Fruit fly (Drosophila melanogaster) whole organism, embryonic: Measurements from ENCODE around the gene CG7694.

ENCODE experiments used
- Ada2b ChIP-seq: fragments of 200-800 bp; sonication (Bioruptor generic); IDR thresholded peaks from 2 replicates; pipeline ENCODE4 v1.3.6; 2022; ENCODE audit warnings: missing biosample characterization, missing genetic modification characterization
- Adf1 ChIP-seq: fragments of 200-800 bp; sonication (Bioruptor generic); IDR thresholded peaks from 2 replicates; pipeline ENCODE4 v1.3.6; 2022; ENCODE audit warnings: missing biosample characterization, missing genetic modification characterization
- Aef1 ChIP-seq: fragments of 200-800 bp; sonication (Bioruptor generic); IDR thresholded peaks from 3 replicates; pipeline ENCODE4 v1.3.6; 2022; ENCODE audit warnings: missing biosample characterization, missing genetic modification characterization
- Awh ChIP-seq: fragments of 200-800 bp; sonication (Bioruptor generic); IDR thresholded peaks from 2 replicates; pipeline ENCODE4, ENCODE4 v1.3.6; 2022; ENCODE audit warnings: missing biosample characterization, missing genetic modification characterization
- Blimp-1 ChIP-seq: fragments of 200-800 bp; sonication (Bioruptor generic); optimal IDR thresholded peaks from 3 replicates; lab custom pipeline; 2018; ENCODE audit warnings: missing biosample characterization, missing genetic modification characterization, mild to moderate bottlenecking, moderate library complexity, missing genetic modification reagents
- CG1024 ChIP-seq: fragments of 200-800 bp; sonication (Bioruptor generic); IDR thresholded peaks from 2 replicates; pipeline ENCODE4 v1.3.6; 2022; ENCODE audit warnings: missing biosample characterization, missing genetic modification characterization
- CG11456 ChIP-seq: fragments of 200-800 bp; sonication (Bioruptor generic); IDR thresholded peaks from 3 replicates; pipeline ENCODE4 v1.3.6; 2022; ENCODE audit warnings: missing biosample characterization, missing genetic modification characterization
- CG12659 ChIP-seq: fragments of 200-800 bp; sonication (Bioruptor generic); optimal IDR thresholded peaks from 3 replicates; lab custom pipeline; 2017; ENCODE audit warnings: mild to moderate bottlenecking, missing biosample characterization, missing genetic modification reagents, missing genetic modification characterization
- CG12769 ChIP-seq: fragments of 200-800 bp; sonication (Bioruptor generic); optimal IDR thresholded peaks from 2 replicates; lab custom pipeline; 2019; ENCODE audit warnings: missing biosample characterization, mild to moderate bottlenecking, missing genetic modification characterization, moderate library complexity
- CG13287 ChIP-seq: fragments of 200-800 bp; sonication (Bioruptor generic); IDR thresholded peaks from 2 replicates; pipeline ENCODE4 v1.3.6; 2022; ENCODE audit warnings: missing biosample characterization, missing genetic modification characterization; ENCODE audit not compliant: partially characterized antibody
- CG14014 ChIP-seq: fragments of 200-800 bp; sonication (Bioruptor generic); IDR thresholded peaks from 2 replicates; pipeline ENCODE4 v1.3.6; 2022; ENCODE audit warnings: missing biosample characterization, missing genetic modification characterization
- CG14050 ChIP-seq: fragments of 200-800 bp; sonication (Bioruptor generic); IDR thresholded peaks from 3 replicates; pipeline ENCODE4 v1.3.6; 2022; ENCODE audit warnings: missing biosample characterization, missing genetic modification characterization
- CG15601 ChIP-seq: fragments of 200-800 bp; sonication (Bioruptor generic); optimal IDR thresholded peaks from 3 replicates; lab custom pipeline; 2019; ENCODE audit warnings: missing biosample characterization, mild to moderate bottlenecking, missing genetic modification characterization, moderate library complexity
- CG16813 ChIP-seq: fragments of 200-800 bp; sonication (Bioruptor generic); IDR thresholded peaks from 3 replicates; pipeline ENCODE4 v1.3.6; 2022; ENCODE audit warnings: missing biosample characterization, missing genetic modification characterization; ENCODE audit not compliant: partially characterized antibody
- CG16863 ChIP-seq: fragments of 200-800 bp; sonication (Bioruptor generic); optimal IDR thresholded peaks from 3 replicates; lab custom pipeline; 2016; ENCODE audit warnings: missing biosample characterization, missing genetic modification characterization
- CG17912 ChIP-seq: fragments of 200-800 bp; sonication (Bioruptor generic); optimal IDR thresholded peaks from 2 replicates; lab custom pipeline; 2018; ENCODE audit warnings: missing biosample characterization, mild to moderate bottlenecking, missing genetic modification characterization
- CG18619 ChIP-seq: fragments of 200-800 bp; sonication (Bioruptor generic); optimal IDR thresholded peaks from 3 replicates; lab custom pipeline; 2017; ENCODE audit warnings: missing biosample characterization, mild to moderate bottlenecking, missing genetic modification characterization
- CG30431 ChIP-seq: fragments of 200-800 bp; sonication (Bioruptor generic); optimal IDR thresholded peaks from 2 replicates; lab custom pipeline; 2017; ENCODE audit warnings: missing biosample characterization, missing genetic modification characterization
- CG31365 ChIP-seq: fragments of 200-800 bp; sonication (Bioruptor generic); optimal IDR thresholded peaks from 2 replicates; lab custom pipeline; 2018; ENCODE audit warnings: missing biosample characterization, mild to moderate bottlenecking, missing genetic modification characterization
- CG3163 ChIP-seq: fragments of 200-800 bp; sonication (Bioruptor generic); optimal IDR thresholded peaks from 3 replicates; lab custom pipeline; 2016; ENCODE audit warnings: missing biosample characterization, missing genetic modification characterization
- CG34224 ChIP-seq: fragments of 200-800 bp; sonication (Bioruptor generic); IDR thresholded peaks from 3 replicates; pipeline ENCODE4 v1.3.6; 2022; ENCODE audit warnings: missing biosample characterization, missing genetic modification characterization; ENCODE audit not compliant: partially characterized antibody
- CG4282 ChIP-seq: fragments of 200-800 bp; sonication (Bioruptor generic); optimal IDR thresholded peaks from 2 replicates; lab custom pipeline; 2016; ENCODE audit warnings: missing biosample characterization, missing genetic modification characterization
- CG6175 ChIP-seq: fragments of 200-800 bp; sonication (Bioruptor generic); IDR thresholded peaks from 3 replicates; pipeline ENCODE4 v1.3.6; 2022; ENCODE audit warnings: missing biosample characterization, missing genetic modification characterization
- CG6654 ChIP-seq: fragments of 200-800 bp; sonication (Bioruptor generic); optimal IDR thresholded peaks from 2 replicates; lab custom pipeline; 2017; ENCODE audit warnings: missing biosample characterization, mild to moderate bottlenecking, missing genetic modification characterization
- CG6791 ChIP-seq: fragments of 200-800 bp; sonication (Bioruptor generic); IDR thresholded peaks from 3 replicates; pipeline ENCODE4 v1.3.6; 2022; ENCODE audit warnings: missing biosample characterization, missing genetic modification characterization; ENCODE audit not compliant: partially characterized antibody
- CG7271 ChIP-seq: fragments of 200-800 bp; sonication (Bioruptor generic); optimal IDR thresholded peaks from 2 replicates; lab custom pipeline; 2018; ENCODE audit warnings: missing biosample characterization, mild to moderate bottlenecking, missing genetic modification characterization, moderate library complexity
- CG7839 ChIP-seq: fragments of 200-800 bp; sonication (Bioruptor generic); optimal IDR thresholded peaks from 3 replicates; lab custom pipeline; 2018; ENCODE audit warnings: missing biosample characterization, mild to moderate bottlenecking, missing genetic modification characterization, moderate library complexity
- CTCF ChIP-seq: fragments of 200-800 bp; sonication (Bioruptor generic); optimal IDR thresholded peaks from 2 replicates; lab custom pipeline; 2017; ENCODE audit warnings: missing biosample characterization, mild to moderate bottlenecking, missing genetic modification characterization, moderate library complexity
- Dfd ChIP-seq, 2 experiments: fragments of >200 bp; optimal IDR thresholded peaks; 2 replicates each; lab custom pipeline; 2017; ENCODE audit warnings: missing biosample characterization in 2 of 2, missing genetic modification characterization in 2 of 2
- Jarid2 ChIP-seq: fragments of 200-800 bp; sonication (Bioruptor generic); optimal IDR thresholded peaks from 3 replicates; lab custom pipeline; 2017; ENCODE audit warnings: mild to moderate bottlenecking, missing biosample characterization, missing genetic modification reagents, missing genetic modification characterization
- Side ChIP-seq: fragments of 200-800 bp; sonication (Bioruptor generic); optimal IDR thresholded peaks from 2 replicates; lab custom pipeline; 2016; ENCODE audit warnings: missing biosample characterization, missing genetic modification characterization
- Trl ChIP-seq, 3 experiments: fragments of >200 bp in 2 of 3; fragments of 200-800 bp in 1 of 3; sonication (Bioruptor generic) in 1 of 3; optimal IDR thresholded peaks; 2 replicates in 1 of 3; 3 replicates in 2 of 3; lab custom pipeline; 2016 to 2017; ENCODE audit warnings: missing biosample characterization in 1 of 3, missing genetic modification characterization in 1 of 3
- ab ChIP-seq: fragments of 200-800 bp; sonication (Bioruptor generic); optimal IDR thresholded peaks from 2 replicates; lab custom pipeline; 2016; ENCODE audit warnings: missing biosample characterization, missing genetic modification characterization
- chinmo ChIP-seq: fragments of 200-800 bp; sonication (Bioruptor generic); IDR thresholded peaks from 4 replicates; pipeline ENCODE4 v1.3.6; 2022; ENCODE audit warnings: missing biosample characterization, missing genetic modification characterization; ENCODE audit not compliant: partially characterized antibody
- cwo ChIP-seq: fragments of 200-800 bp; sonication (Bioruptor generic); optimal IDR thresholded peaks from 3 replicates; lab custom pipeline; 2017; ENCODE audit warnings: missing biosample characterization, missing genetic modification characterization, mild to moderate bottlenecking, moderate library complexity, missing genetic modification reagents
- dan ChIP-seq: fragments of 200-800 bp; sonication (Bioruptor generic); IDR thresholded peaks from 2 replicates; pipeline ENCODE4 v1.3.6; 2022; ENCODE audit warnings: missing biosample characterization, missing genetic modification characterization
- dati ChIP-seq: fragments of 200-800 bp; sonication (Bioruptor generic); IDR thresholded peaks from 2 replicates; pipeline ENCODE4 v1.3.6; 2022; ENCODE audit warnings: missing biosample characterization, missing genetic modification characterization
- hkb ChIP-seq, 2 experiments: fragments of 200-800 bp in 1 of 2; fragments of >200 bp in 1 of 2; sonication (Bioruptor generic) in 1 of 2; IDR thresholded peaks in 1 of 2; optimal IDR thresholded peaks in 1 of 2; 2 replicates each; pipeline versions ENCODE4 v1.3.6 to Lab custom; 2017 to 2022; ENCODE audit warnings: missing biosample characterization in 1 of 2, missing genetic modification characterization in 1 of 2
- jumu ChIP-seq: fragments of 200-800 bp; sonication (Bioruptor generic); optimal IDR thresholded peaks from 3 replicates; lab custom pipeline; 2016; ENCODE audit warnings: missing biosample characterization, missing genetic modification characterization
- kni ChIP-seq: fragments of 200-800 bp; sonication (Bioruptor generic); optimal IDR thresholded peaks from 3 replicates; lab custom pipeline; 2017; ENCODE audit warnings: mild to moderate bottlenecking, missing biosample characterization, missing genetic modification reagents, missing genetic modification characterization
- knrl ChIP-seq: fragments of 200-800 bp; sonication (Bioruptor generic); IDR thresholded peaks from 3 replicates; pipeline ENCODE4 v1.3.6; 2022; ENCODE audit warnings: missing biosample characterization, missing genetic modification characterization; ENCODE audit not compliant: partially characterized antibody
- oc ChIP-seq: fragments of 200-800 bp; sonication (Bioruptor generic); optimal IDR thresholded peaks from 2 replicates; lab custom pipeline; 2018; ENCODE audit warnings: missing biosample characterization, mild to moderate bottlenecking, missing genetic modification characterization, moderate library complexity
- peb ChIP-seq: fragments of 200-800 bp; sonication (Bioruptor generic); IDR thresholded peaks from 2 replicates; pipeline ENCODE4 v1.3.6; 2022; ENCODE audit warnings: missing biosample characterization, missing genetic modification characterization
- sens ChIP-seq: fragments of 200-800 bp; sonication (Bioruptor generic); peaks from one replicate; lab custom pipeline; 2016; ENCODE audit warnings: missing biosample characterization, missing genetic modification characterization
- sim ChIP-seq: fragments of 200-800 bp; sonication (Bioruptor generic); IDR thresholded peaks from 2 replicates; pipeline ENCODE4 v1.3.6; 2022; ENCODE audit warnings: missing biosample characterization, missing genetic modification characterization
- sna ChIP-seq: fragments of 200-800 bp; sonication (Bioruptor generic); IDR thresholded peaks from 2 replicates; pipeline ENCODE4 v1.3.6; 2022; ENCODE audit warnings: missing biosample characterization, missing genetic modification characterization; ENCODE audit not compliant: partially characterized antibody
- stwl ChIP-seq: fragments of 200-800 bp; sonication (Bioruptor generic); optimal IDR thresholded peaks from 3 replicates; lab custom pipeline; 2018; ENCODE audit warnings: missing biosample characterization, mild to moderate bottlenecking, missing genetic modification characterization, moderate library complexity
- toy ChIP-seq: fragments of 200-800 bp; sonication (Bioruptor generic); IDR thresholded peaks from 2 replicates; pipeline ENCODE4 v1.3.6; 2022; ENCODE audit warnings: missing biosample characterization, missing genetic modification characterization
- twi ChIP-seq: fragments of 200-800 bp; optimal IDR thresholded peaks from 2 replicates; lab custom pipeline; 2019; ENCODE audit warnings: missing biosample characterization, mild to moderate bottlenecking, missing genetic modification characterization, moderate library complexity
- vnd ChIP-seq: fragments of 200-800 bp; sonication (Bioruptor generic); IDR thresholded peaks from 3 replicates; pipeline ENCODE4 v1.3.6; 2022; ENCODE audit warnings: missing biosample characterization, missing genetic modification characterization; ENCODE audit not compliant: partially characterized antibody

CG7694 gene

dm6 chr3R:18621230-18621629, 48.3 kb downstream of the CG7694 start, which contains the start of gene CG14304 (continued):
- peak; percentile 97 for TF ChIP-seq CG3163 (GFP tag; lab: Kevin White, UChicago)
- no peak for TF ChIP-seq jumu (GFP tag; lab: Kevin White, UChicago)
- TF ChIP-seq CG7271: no peak
- no peak for TF ChIP-seq CG7839 (tag; lab: Kevin White, UChicago)
- TF ChIP-seq Dfd (GFP tag; optimal IDR thresholded peaks at IDR 0.05; lab: Kevin White, UChicago): peak in 1 of 2 experiments; percentile 39
- no peak for TF ChIP-seq twi (tag; lab: Kevin White, UChicago)
- TF ChIP-seq CG30431 (GFP tag; lab: Kevin White, UChicago): no peak
- no peak for TF ChIP-seq hkb (optimal IDR thresholded peaks at IDR 0.05; lab: Kevin White, UChicago)
- no peak for TF ChIP-seq hkb (GFP tag; IDR thresholded peaks at IDR 0.05; lab: Robert Waterston, UW)
- no peak for TF ChIP-seq CG1024 (GFP tag; lab: Robert Waterston, UW)
- TF ChIP-seq knrl (GFP tag; lab: Robert Waterston, UW): 0 out of 3 replicates have a peak, but pooled peaks have one; percentile 12
- no peak for TF ChIP-seq CG17912
- TF ChIP-seq Trl (optimal IDR thresholded peaks at IDR 0.05; lab: Kevin White, UChicago): peak; percentile 25 to 28
- TF ChIP-seq Trl (GFP tag; optimal IDR thresholded peaks at IDR 0.05; lab: Kevin White, UChicago): no peak
- no peak for TF ChIP-seq CG6654 (GFP tag; lab: Kevin White, UChicago)
- no peak for TF ChIP-seq sna (GFP tag; lab: Robert Waterston, UW)
- TF ChIP-seq sim (GFP tag; lab: Robert Waterston, UW): no peak
- no peak for TF ChIP-seq Side (GFP tag; lab: Kevin White, UChicago)
- TF ChIP-seq Awh (GFP tag; lab: Robert Waterston, UW): no peak
- no peak for TF ChIP-seq toy
- no peak for TF ChIP-seq kni (GFP tag; lab: Kevin White, UChicago)
- TF ChIP-seq stwl (tag; lab: Kevin White, UChicago): peak; percentile 56
- no peak for TF ChIP-seq CG12659
- peak; percentile 50; the same call in 1 of the 2 replicates for TF ChIP-seq CG13287
- no peak for TF ChIP-seq CG14014 (GFP tag; lab: Robert Waterston, UW)
- TF ChIP-seq CG15601 (tag; lab: Kevin White, UChicago): peak; percentile 74
- TF ChIP-seq CG6791: peak; percentile 20; the same call in 1 of the 3 replicates
- 0 out of 3 replicates have a peak, but pooled peaks have one; percentile 20 for TF ChIP-seq CG16813 (GFP tag; lab: Robert Waterston, UW)
- TF ChIP-seq vnd (GFP tag; lab: Robert Waterston, UW): peak; percentile 39; the same call in 1 of the 3 replicates
- no peak for TF ChIP-seq CG18619
- no peak for TF ChIP-seq CG34224 (GFP tag; lab: Robert Waterston, UW)
- TF ChIP-seq ab (GFP tag; lab: Kevin White, UChicago): no peak
- TF ChIP-seq Blimp-1: peak; percentile 27
- no peak for TF ChIP-seq sens
- TF ChIP-seq CG4282 (GFP tag; lab: Kevin White, UChicago): no peak
- no peak for TF ChIP-seq CG11456 (GFP tag; lab: Robert Waterston, UW)
- peak; percentile 97 for TF ChIP-seq CG31365 (tag; lab: Kevin White, UChicago)
- TF ChIP-seq CG6175 (GFP tag; lab: Robert Waterston, UW): 0 out of 3 replicates have a peak, but pooled peaks have one; percentile 58
- TF ChIP-seq CG12769 (tag; lab: Kevin White, UChicago): no peak
- TF ChIP-seq chinmo: peak; percentile 70; the same call in 1 of the 4 replicates
- TF ChIP-seq Adf1 (GFP tag; lab: Robert Waterston, UW): peak; percentile 18; the same call in 1 of the 2 replicates
- peak; percentile 4 for TF ChIP-seq oc (tag; lab: Kevin White, UChicago)
- TF ChIP-seq CG16863 (GFP tag; lab: Kevin White, UChicago): no peak
- TF ChIP-seq CG14050 (GFP tag; lab: Robert Waterston, UW): no peak
- TF ChIP-seq dan: no peak
- TF ChIP-seq CTCF (GFP tag; lab: Kevin White, UChicago): peak; percentile 55
- no peak for TF ChIP-seq Ada2b (GFP tag; lab: Robert Waterston, UW)
- TF ChIP-seq Jarid2 (GFP tag; lab: Kevin White, UChicago): peak; percentile 35
- no peak for TF ChIP-seq peb (GFP tag; lab: Robert Waterston, UW)
- TF ChIP-seq Aef1 (GFP tag; lab: Robert Waterston, UW): no peak
- peak; percentile 89 for TF ChIP-seq cwo (GFP tag; lab: Kevin White, UChicago)
- no peak for TF ChIP-seq dati (GFP tag; lab: Robert Waterston, UW)
